Worm (Caenorhabditis elegans): ENCODE results near the gene F08F1.4.
"Not testable (repeated sequence)": the region's sequence is repeated elsewhere in the genome, so short reads cannot be mapped to it uniquely, and the experiment has no call there.

F08F1.4 gene

ce11 chrX:8404308-8405085 lies 8.7 kb upstream of the F08F1.4 start (continued):
- TF ChIP-seq daf-8 (GFP tag; IDR thresholded peaks at IDR 0.05) (no peak), tra-1 (GFP tag; IDR thresholded peaks at IDR 0.05) (peak; percentile 98), sdz-12 (GFP tag; optimal IDR thresholded peaks at IDR 0.05) (peak; percentile 90), nhr-41 (GFP tag; IDR thresholded peaks at IDR 0.05) (peak; percentile 89), R02D3.7 (tag; optimal IDR thresholded peaks at IDR 0.05) (no peak), hlh-11 (tag; optimal IDR thresholded peaks at IDR 0.05) (peak; percentile 93), F10B5.3 (tag; optimal IDR thresholded peaks at IDR 0.05) (peak; percentile 82), Y48G9A.11 (GFP tag; IDR thresholded peaks at IDR 0.05) (peak; percentile 90), mdt-29 (GFP tag; IDR thresholded peaks at IDR 0.05) (peak; percentile 91), egl-43 (GFP tag; IDR thresholded peaks at IDR 0.05) (peak; percentile 99), zip-2 (tag; optimal IDR thresholded peaks at IDR 0.05) (peak; percentile 83), ZK337.2 (GFP tag; IDR thresholded peaks at IDR 0.05) (peak; percentile 90), lin-13 (GFP tag; optimal IDR thresholded peaks at IDR 0.05) (peak; percentile 81), lsy-2 (tag; optimal IDR thresholded peaks at IDR 0.05) (peak; percentile 41 to 79), ceh-62 (tag; optimal IDR thresholded peaks at IDR 0.05) (no peak), lin-1 (GFP tag; IDR thresholded peaks at IDR 0.05) (peak; percentile 94)

- TF ChIP-seq lin-1 (GFP tag; IDR thresholded peaks at IDR 0.05) (no peak), ZK546.5 (tag; optimal IDR thresholded peaks at IDR 0.05) (no peak), unc-62 (GFP tag; optimal IDR thresholded peaks at IDR 0.05 in 1 of 2) (peak in 1 of 2 experiments; percentile 91), unc-62 (tag; optimal IDR thresholded peaks at IDR 0.05) (no peak)
Observed at ce11 chrX:8406815-8407214, 6.4 kb upstream of the F08F1.4 start.

ce11 chrX:8408267-8408666 lies 5.0 kb upstream of the F08F1.4 start, which contains the start of gene sulp-3:
Gene sulp-3, minus strand, starts transcription at chrX:8408367.
- TF ChIP-seq Y75B8A.6 (GFP tag; IDR thresholded peaks at IDR 0.05) (no peak), dmd-9 (GFP tag; IDR thresholded peaks at IDR 0.05) (no peak), vab-7 (GFP tag; IDR thresholded peaks at IDR 0.05) (no peak), nhr-42 (GFP tag; IDR thresholded peaks at IDR 0.05) (no peak), lsy-2 (tag; optimal IDR thresholded peaks at IDR 0.05) (no peak), hmg-1.1 (GFP tag; IDR thresholded peaks at IDR 0.05) (no peak), ZK337.2 (GFP tag; IDR thresholded peaks at IDR 0.05) (no peak), ama-1 (optimal IDR thresholded peaks at IDR 0.05) (no peak), D1046.2 (GFP tag; IDR thresholded peaks at IDR 0.05) (no peak), lin-39 (tag; optimal IDR thresholded peaks at IDR 0.05) (no peak), madf-5 (GFP tag; IDR thresholded peaks at IDR 0.05) (no peak), hlh-30 (tag; optimal IDR thresholded peaks at IDR 0.05; ENCODE audit: insufficient read depth) (no peak), saeg-2 (GFP tag; IDR thresholded peaks at IDR 0.05) (no peak), dpl-1 (GFP tag; optimal IDR thresholded peaks at IDR 0.05) (no peak), pha-4 (GFP tag; IDR thresholded peaks at IDR 0.05) (no peak), pha-4 (tag; optimal IDR thresholded peaks at IDR 0.05) (no peak), F26F4.8 (GFP tag; conservative IDR thresholded peaks at IDR 0.05) (no peak), nhr-111 (GFP tag; optimal IDR thresholded peaks at IDR 0.05) (no peak)

- TF ChIP-seq arid-1 (GFP tag; conservative IDR thresholded peaks at IDR 0.05); aha-1 (tag); ama-1 (optimal IDR thresholded peaks at IDR 0.05): not testable (repeated sequence)
Observed at ce11 chrX:8410754-8411153, 2.5 kb upstream of the F08F1.4 start, which contains the start of gene F08F1.9. Gene F08F1.9, minus strand, starts transcription at chrX:8410854.

Data from whole organism, L4 larva.